Worm (Caenorhabditis elegans) whole organism, midembryonic: Measurements from ENCODE around the gene M18.3.

Source experiments
- flt-1 ChIP-seq: fragments of 200-800 bp; sonication (Bioruptor generic); IDR thresholded peaks from 2 replicates; pipeline ENCODE4 v1.3.6; 2022; ENCODE audit warnings: missing genetic modification characterization, missing compliant biosample characterization
- tab-1 ChIP-seq: fragments of 200-800 bp; sonication (Bioruptor generic); IDR thresholded peaks from 2 replicates; pipeline ENCODE4 v1.3.6; 2022; ENCODE audit warnings: missing genetic modification characterization, missing compliant biosample characterization

DNA sequence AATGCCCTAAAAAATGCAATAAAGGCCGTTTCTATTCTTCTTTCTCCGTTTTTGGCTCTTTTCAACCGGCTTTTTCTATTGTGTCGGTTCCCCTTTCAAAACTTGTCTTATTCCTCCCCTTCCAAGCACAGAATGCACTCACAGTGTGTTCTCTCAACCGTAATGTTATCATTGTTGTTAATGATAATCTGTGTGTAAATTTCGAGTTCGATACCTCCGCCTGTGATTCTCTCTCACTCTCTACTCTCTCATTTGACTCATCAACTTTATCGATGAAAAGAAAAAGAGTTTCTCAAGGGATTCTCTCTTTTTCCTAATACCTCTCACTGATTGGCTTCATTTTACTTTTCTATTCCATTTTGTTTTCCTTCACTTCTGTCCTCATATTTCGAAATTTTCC is 23.1 kb downstream of the M18.3 start:
- TF ChIP-seq tab-1 (GFP tag; lab: Robert Waterston, UW) (no peak), flt-1 (GFP tag; lab: Robert Waterston, UW) (no peak)
